Worm (Caenorhabditis elegans) whole organism, midembryonic: ENCODE measurements around the gene nlp-23.

ENCODE experiments used
- T22C8.4 ChIP-seq: fragments of 200-800 bp; sonication (Bioruptor generic); IDR thresholded peaks from 2 replicates; pipeline ENCODE4 v1.3.6; 2022; ENCODE audit warnings: missing genetic modification characterization, missing compliant biosample characterization
- cog-1 ChIP-seq: sonication (generic microtip); optimal IDR thresholded peaks from 2 replicates; lab custom pipeline; 2016; ENCODE audit warnings: missing genetic modification characterization, missing compliant biosample characterization
- flt-1 ChIP-seq: fragments of 200-800 bp; sonication (Bioruptor generic); IDR thresholded peaks from 2 replicates; pipeline ENCODE4 v1.3.6; 2022; ENCODE audit warnings: missing genetic modification characterization, missing compliant biosample characterization
- klf-2 ChIP-seq: fragments of 200-800 bp; sonication (Bioruptor generic); conservative IDR thresholded peaks from 2 replicates; pipeline ENCODE4 v1.3.6; 2022; ENCODE audit warnings: missing genetic modification reagents, missing genetic modification characterization, missing compliant biosample characterization
- med-1 ChIP-seq: sonication (generic microtip); optimal IDR thresholded peaks from 2 replicates; lab custom pipeline; 2017; ENCODE audit warnings: missing genetic modification characterization, mild to moderate bottlenecking, missing compliant biosample characterization, antibody characterized with exemption, missing genetic modification reagents; ENCODE audit not compliant: insufficient read depth
- ref-1 ChIP-seq: fragments of 200-800 bp; sonication (Bioruptor generic); conservative IDR thresholded peaks from 2 replicates; pipeline ENCODE4 v1.3.6; 2022; ENCODE audit warnings: missing genetic modification reagents, missing genetic modification characterization, missing compliant biosample characterization
- tab-1 ChIP-seq: fragments of 200-800 bp; sonication (Bioruptor generic); IDR thresholded peaks from 2 replicates; pipeline ENCODE4 v1.3.6; 2022; ENCODE audit warnings: missing genetic modification characterization, missing compliant biosample characterization
- ztf-23 ChIP-seq: fragments of 200-800 bp; sonication (Bioruptor generic); IDR thresholded peaks from 2 replicates; pipeline ENCODE4 v1.3.6; 2022; ENCODE audit warnings: missing genetic modification reagents, missing genetic modification characterization, missing compliant biosample characterization
- ztf-29 ChIP-seq: fragments of 200-800 bp; sonication (Bioruptor generic); IDR thresholded peaks from 2 replicates; pipeline ENCODE4 v1.3.6; 2022; ENCODE audit warnings: missing genetic modification reagents, missing genetic modification characterization, missing compliant biosample characterization

ce11 chrX:2316205-2316604, 26.6 kb downstream of the nlp-23 start:
- TF ChIP-seq ztf-23 (GFP tag; lab: Robert Waterston, UW) (no peak), T22C8.4 (GFP tag; lab: Robert Waterston, UW) (no peak), tab-1 (GFP tag; lab: Robert Waterston, UW) (no peak), med-1 (GFP tag; lab: Kevin White, UChicago) (no peak), cog-1 (tag; lab: Kevin White, UChicago) (no peak), ztf-29 (GFP tag; lab: Robert Waterston, UW) (no peak), ref-1 (GFP tag; lab: Robert Waterston, UW) (no peak), flt-1 (GFP tag; lab: Robert Waterston, UW) (no peak), klf-2 (GFP tag; lab: Robert Waterston, UW) (no peak)
